Fruit fly (Drosophila melanogaster) whole organism, embryonic: ENCODE results near the gene RpL27A.
A peak's percentile ranks its signal among the peaks of the same experiment; 100 is the strongest.

Source experiments
- BEAF-32 ChIP-seq: fragments of 200-800 bp; sonication (Bioruptor generic); optimal IDR thresholded peaks from 3 replicates; lab custom pipeline; 2017; ENCODE audit warnings: missing biosample characterization, missing genetic modification characterization, mild to moderate bottlenecking, moderate library complexity, missing genetic modification reagents
- CG10431 ChIP-seq: fragments of 200-800 bp; sonication (Bioruptor generic); optimal IDR thresholded peaks from 3 replicates; lab custom pipeline; 2018; ENCODE audit warnings: missing biosample characterization, mild to moderate bottlenecking, missing genetic modification characterization
- CG10654 ChIP-seq: fragments of 200-800 bp; sonication (Bioruptor generic); optimal IDR thresholded peaks from 2 replicates; lab custom pipeline; 2016; ENCODE audit warnings: missing biosample characterization, missing genetic modification characterization
- CG11093 ChIP-seq: fragments of 200-800 bp; sonication (Bioruptor generic); IDR thresholded peaks from 3 replicates; pipeline ENCODE4 v1.3.6; 2022; ENCODE audit warnings: missing biosample characterization, missing genetic modification characterization
- CG11247 ChIP-seq: fragments of 200-800 bp; sonication (Bioruptor generic); IDR thresholded peaks from 2 replicates; pipeline ENCODE4 v1.3.6; 2022; ENCODE audit warnings: missing biosample characterization, missing genetic modification characterization
- CG11560 ChIP-seq: fragments of 200-800 bp; sonication (Bioruptor generic); IDR thresholded peaks from 3 replicates; pipeline ENCODE4 v1.3.6; 2022; ENCODE audit warnings: missing biosample characterization, missing genetic modification characterization
- CG13624 ChIP-seq: fragments of 200-800 bp; sonication (Bioruptor generic); optimal IDR thresholded peaks from 2 replicates; lab custom pipeline; 2016; ENCODE audit warnings: missing biosample characterization, missing genetic modification characterization
- CG14050 ChIP-seq: fragments of 200-800 bp; sonication (Bioruptor generic); IDR thresholded peaks from 3 replicates; pipeline ENCODE4 v1.3.6; 2022; ENCODE audit warnings: missing biosample characterization, missing genetic modification characterization
- CG14710 ChIP-seq: fragments of 200-800 bp; sonication (Bioruptor generic); optimal IDR thresholded peaks from 3 replicates; lab custom pipeline; 2019; ENCODE audit warnings: missing biosample characterization, mild to moderate bottlenecking, missing genetic modification characterization, moderate library complexity
- CG1603 ChIP-seq: fragments of 200-800 bp; sonication (Bioruptor generic); optimal IDR thresholded peaks from 2 replicates; lab custom pipeline; 2019; ENCODE audit warnings: missing biosample characterization, mild to moderate bottlenecking, missing genetic modification characterization, moderate library complexity
- CG16813 ChIP-seq: fragments of 200-800 bp; sonication (Bioruptor generic); IDR thresholded peaks from 3 replicates; pipeline ENCODE4 v1.3.6; 2022; ENCODE audit warnings: missing biosample characterization, missing genetic modification characterization; ENCODE audit not compliant: partially characterized antibody
- CG18011 ChIP-seq: fragments of 200-800 bp; sonication (Bioruptor generic); optimal IDR thresholded peaks from 2 replicates; lab custom pipeline; 2017; ENCODE audit warnings: missing biosample characterization, missing genetic modification characterization, mild to moderate bottlenecking, moderate library complexity, missing genotype
- CG18599 ChIP-seq: fragments of 200-800 bp; sonication (Bioruptor generic); optimal IDR thresholded peaks from 3 replicates; lab custom pipeline; 2017; ENCODE audit warnings: missing biosample characterization, missing genetic modification characterization, mild to moderate bottlenecking, moderate library complexity, missing genetic modification reagents
- CG18764 ChIP-seq: fragments of 200-800 bp; sonication (Bioruptor generic); optimal IDR thresholded peaks from 3 replicates; lab custom pipeline; 2016; ENCODE audit warnings: missing biosample characterization, missing genetic modification characterization
- CG2199 ChIP-seq: fragments of 200-800 bp; sonication (Bioruptor generic); IDR thresholded peaks from 3 replicates; pipeline ENCODE4 v1.3.6; 2022; ENCODE audit warnings: missing biosample characterization, missing genetic modification characterization
- CG30403 ChIP-seq: fragments of 200-800 bp; sonication (Bioruptor generic); optimal IDR thresholded peaks from 3 replicates; lab custom pipeline; 2016; ENCODE audit warnings: missing biosample characterization, missing genetic modification characterization
- CG31224 ChIP-seq: fragments of 200-800 bp; sonication (Bioruptor generic); IDR thresholded peaks from 2 replicates; pipeline ENCODE4 v1.3.6; 2022; ENCODE audit warnings: missing biosample characterization, missing genetic modification characterization
- CG31365 ChIP-seq: fragments of 200-800 bp; sonication (Bioruptor generic); optimal IDR thresholded peaks from 2 replicates; lab custom pipeline; 2018; ENCODE audit warnings: missing biosample characterization, mild to moderate bottlenecking, missing genetic modification characterization
- CG33213 ChIP-seq: fragments of 200-800 bp; sonication (Bioruptor generic); optimal IDR thresholded peaks from 3 replicates; lab custom pipeline; 2016; ENCODE audit warnings: missing biosample characterization, missing genetic modification characterization
- CG4820 ChIP-seq: fragments of 200-800 bp; sonication (Bioruptor generic); optimal IDR thresholded peaks from 3 replicates; lab custom pipeline; 2016; ENCODE audit warnings: missing biosample characterization, missing genetic modification characterization
- CG4854 ChIP-seq: fragments of 200-800 bp; sonication (Bioruptor generic); optimal IDR thresholded peaks from 2 replicates; lab custom pipeline; 2016; ENCODE audit warnings: missing biosample characterization, missing genetic modification characterization, inconsistent platforms
- CG5245 ChIP-seq: fragments of 200-800 bp; sonication (Bioruptor generic); optimal IDR thresholded peaks from 3 replicates; lab custom pipeline; 2016; ENCODE audit warnings: missing biosample characterization, missing genetic modification characterization
- CG6813 ChIP-seq: fragments of 200-800 bp; sonication (Bioruptor generic); optimal IDR thresholded peaks from 2 replicates; lab custom pipeline; 2017; ENCODE audit warnings: missing biosample characterization, missing genetic modification characterization, mild to moderate bottlenecking, moderate library complexity, missing genetic modification reagents
- CG6854 ChIP-seq: fragments of 200-800 bp; sonication (Bioruptor generic); optimal IDR thresholded peaks from 3 replicates; lab custom pipeline; 2017; ENCODE audit warnings: missing biosample characterization, mild to moderate bottlenecking, missing genetic modification characterization
- CG7987 ChIP-seq: fragments of 200-800 bp; sonication (Bioruptor generic); optimal IDR thresholded peaks from 2 replicates; lab custom pipeline; 2018; ENCODE audit warnings: missing biosample characterization, mild to moderate bottlenecking, missing genetic modification characterization, moderate library complexity
- CG8388 ChIP-seq: fragments of 200-800 bp; sonication (Bioruptor generic); optimal IDR thresholded peaks from 2 replicates; lab custom pipeline; 2019; ENCODE audit warnings: missing biosample characterization, mild to moderate bottlenecking, missing genetic modification characterization, moderate library complexity
- Dek ChIP-seq: fragments of 200-800 bp; sonication (Bioruptor generic); optimal IDR thresholded peaks from 3 replicates; lab custom pipeline; 2019; ENCODE audit warnings: missing biosample characterization, mild to moderate bottlenecking, missing genetic modification characterization, moderate library complexity
- GATAe ChIP-seq: fragments of 200-800 bp; sonication (Bioruptor generic); conservative IDR thresholded peaks from 2 replicates; pipeline ENCODE4 v1.3.6; 2022; ENCODE audit warnings: missing biosample characterization, missing genetic modification characterization
- HmgZ ChIP-seq: fragments of 200-800 bp; sonication (Bioruptor generic); optimal IDR thresholded peaks from 2 replicates; lab custom pipeline; 2018; ENCODE audit warnings: missing biosample characterization, mild to moderate bottlenecking, missing genetic modification characterization
- Hr3 ChIP-seq: fragments of 200-800 bp; sonication (Bioruptor generic); optimal IDR thresholded peaks from 3 replicates; lab custom pipeline; 2016; ENCODE audit warnings: missing biosample characterization, missing genetic modification characterization
- Hr39 ChIP-seq: fragments of >200 bp; optimal IDR thresholded peaks from 2 replicates; lab custom pipeline; 2017
- Sry-β ChIP-seq: fragments of 200-800 bp; sonication (Bioruptor generic); optimal IDR thresholded peaks from 2 replicates; lab custom pipeline; 2018; ENCODE audit warnings: missing biosample characterization, mild to moderate bottlenecking, missing genetic modification characterization, moderate library complexity
- Tbp ChIP-seq: fragments of >200 bp; optimal IDR thresholded peaks from 2 replicates; lab custom pipeline; 2018; ENCODE audit warnings: missing biosample characterization, missing genetic modification characterization
- bigmax ChIP-seq: fragments of 200-800 bp; sonication (Bioruptor generic); optimal IDR thresholded peaks from 2 replicates; lab custom pipeline; 2018; ENCODE audit warnings: missing biosample characterization, mild to moderate bottlenecking, missing genetic modification characterization
- cg ChIP-seq: fragments of 200-800 bp; sonication (Bioruptor generic); optimal IDR thresholded peaks from 3 replicates; lab custom pipeline; 2019; ENCODE audit warnings: missing biosample characterization, mild to moderate bottlenecking, missing genetic modification characterization, moderate library complexity
- ci ChIP-seq: fragments of 200-800 bp; sonication (Bioruptor generic); IDR thresholded peaks from 3 replicates; pipeline ENCODE4 v1.3.6; 2022; ENCODE audit warnings: missing biosample characterization, missing genetic modification characterization
- en ChIP-seq: fragments of 200-800 bp; sonication (Bioruptor generic); optimal IDR thresholded peaks from 2 replicates; lab custom pipeline; 2016; ENCODE audit warnings: missing biosample characterization, missing genetic modification characterization
- eyg ChIP-seq: fragments of 200-800 bp; sonication (Bioruptor generic); optimal IDR thresholded peaks from 3 replicates; lab custom pipeline; 2016; ENCODE audit warnings: missing biosample characterization, missing genetic modification characterization
- fd3F ChIP-seq: fragments of 200-800 bp; sonication (Bioruptor generic); optimal IDR thresholded peaks from 2 replicates; lab custom pipeline; 2018; ENCODE audit warnings: missing biosample characterization, mild to moderate bottlenecking, missing genetic modification characterization, moderate library complexity
- her ChIP-seq: fragments of 200-800 bp; sonication (Bioruptor generic); optimal IDR thresholded peaks from 2 replicates; lab custom pipeline; 2016; ENCODE audit warnings: missing biosample characterization, missing genetic modification characterization
- inv ChIP-seq: fragments of 200-800 bp; sonication (Bioruptor generic); IDR thresholded peaks from 2 replicates; pipeline ENCODE4 v1.3.6; 2022; ENCODE audit warnings: missing biosample characterization, missing genetic modification characterization; ENCODE audit not compliant: partially characterized antibody
- nerfin-1 ChIP-seq: fragments of 200-800 bp; sonication (Bioruptor generic); optimal IDR thresholded peaks from 3 replicates; lab custom pipeline; 2019; ENCODE audit warnings: missing biosample characterization, mild to moderate bottlenecking, missing genetic modification characterization, moderate library complexity
- oc ChIP-seq: fragments of 200-800 bp; sonication (Bioruptor generic); optimal IDR thresholded peaks from 2 replicates; lab custom pipeline; 2018; ENCODE audit warnings: missing biosample characterization, mild to moderate bottlenecking, missing genetic modification characterization, moderate library complexity
- pros ChIP-seq: fragments of 200-800 bp; sonication (Bioruptor generic); optimal IDR thresholded peaks from 3 replicates; lab custom pipeline; 2019; ENCODE audit warnings: missing biosample characterization, mild to moderate bottlenecking, missing genetic modification characterization, moderate library complexity
- repo ChIP-seq: fragments of 200-800 bp; sonication (Bioruptor generic); optimal IDR thresholded peaks from 2 replicates; lab custom pipeline; 2016; ENCODE audit warnings: missing biosample characterization, missing genetic modification characterization
- slou ChIP-seq: fragments of 200-800 bp; sonication (Bioruptor generic); optimal IDR thresholded peaks from 3 replicates; lab custom pipeline; 2016; ENCODE audit warnings: missing biosample characterization, missing genetic modification characterization
- ssp ChIP-seq: fragments of 200-800 bp; sonication (Bioruptor generic); IDR thresholded peaks from 2 replicates; pipeline ENCODE4 v1.3.6; 2022; ENCODE audit warnings: missing biosample characterization, missing genetic modification characterization
- vfl ChIP-seq: fragments of 200-800 bp; sonication (Bioruptor generic); optimal IDR thresholded peaks from 2 replicates; lab custom pipeline; 2016; ENCODE audit warnings: missing biosample characterization, missing genetic modification characterization

The RpL27A gene

DNA sequence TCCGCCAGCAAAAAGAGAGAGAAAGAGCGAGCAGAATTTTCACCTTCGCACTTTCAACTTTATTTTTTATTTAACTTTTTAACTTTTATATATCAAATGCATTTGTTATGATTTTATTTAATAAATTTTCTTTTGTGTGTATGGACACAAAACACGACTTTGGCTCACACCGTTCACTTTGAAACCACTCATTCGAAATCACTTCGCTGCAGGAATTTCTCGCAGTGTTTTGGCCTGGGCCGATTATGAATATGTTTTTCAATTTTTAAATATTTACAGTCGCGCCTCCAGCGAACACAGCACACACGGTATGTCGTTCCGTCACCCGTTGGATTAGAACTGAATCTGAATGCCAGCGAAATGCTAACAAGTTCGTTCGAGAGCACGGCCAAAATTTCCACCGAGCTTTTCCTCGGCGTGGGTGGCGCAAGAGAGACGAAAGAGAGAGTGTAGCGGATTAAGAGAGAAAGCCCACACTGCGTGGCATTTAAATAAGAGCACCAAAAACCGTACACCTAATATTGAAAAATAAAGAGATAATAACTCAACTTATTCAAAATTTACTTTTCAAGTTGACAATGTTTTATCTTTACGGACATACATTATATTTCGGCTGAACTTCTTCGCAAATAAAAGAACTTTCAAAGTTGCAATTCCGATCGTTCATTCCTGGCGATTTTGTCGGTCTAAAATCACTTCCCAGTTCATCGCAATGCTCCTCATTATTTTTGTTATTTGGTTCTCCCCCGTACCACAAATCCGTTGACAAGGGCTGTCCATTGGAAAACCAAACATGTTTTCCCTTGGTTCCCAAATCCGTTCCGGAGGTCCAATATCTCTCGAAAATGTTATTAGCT, 17.1 kb downstream of the RpL27A start, which contains the start of gene CG15431 (continued):
- TF ChIP-seq oc (tag; lab: Kevin White, UChicago) (no peak), cg (GFP tag; lab: Kevin White, UChicago) (no peak), CG4820 (GFP tag; lab: Kevin White, UChicago) (peak; percentile 25), CG14050 (GFP tag; lab: Robert Waterston, UW) (peak; percentile 46; the same call in 2 of the 3 replicates), repo (GFP tag; lab: Kevin White, UChicago) (no peak), CG1603 (tag; lab: Kevin White, UChicago) (peak; percentile 27), Hr3 (GFP tag; lab: Kevin White, UChicago) (peak; percentile 16), CG7987 (no peak), ssp (GFP tag; lab: Robert Waterston, UW) (0 out of 2 replicates have a peak, but pooled peaks have one; percentile 20), Dek (tag; lab: Kevin White, UChicago) (peak; percentile 68), inv (GFP tag; lab: Robert Waterston, UW) (no peak), CG10431 (GFP tag; lab: Kevin White, UChicago) (no peak), CG18599 (GFP tag; lab: Kevin White, UChicago) (peak; percentile 85), Tbp (no peak), en (GFP tag; lab: Kevin White, UChicago) (no peak), CG13624 (GFP tag; lab: Kevin White, UChicago) (peak; percentile 25), CG18011 (peak; percentile 25), CG6854 (GFP tag; lab: Kevin White, UChicago) (peak; percentile 51), CG4854 (GFP tag; lab: Kevin White, UChicago) (peak; percentile 41), her (GFP tag; lab: Kevin White, UChicago) (no peak), fd3F (GFP tag; lab: Kevin White, UChicago) (peak; percentile 49), CG10654 (GFP tag; lab: Kevin White, UChicago) (peak; percentile 43), CG14710 (tag; lab: Kevin White, UChicago) (no peak), HmgZ (tag; lab: Kevin White, UChicago) (peak; percentile 24), Hr39 (lab: Kevin White, UChicago) (no peak), CG5245 (GFP tag; lab: Kevin White, UChicago) (peak; percentile 14), CG30403 (GFP tag; lab: Kevin White, UChicago) (peak; percentile 55), CG33213 (no peak), nerfin-1 (tag; lab: Kevin White, UChicago) (no peak), CG11093 (GFP tag; lab: Robert Waterston, UW) (0 out of 3 replicates have a peak, but pooled peaks have one; percentile 21), ci (GFP tag; lab: Robert Waterston, UW) (peak; percentile 68; the same call in 1 of the 3 replicates), CG2199 (GFP tag; lab: Robert Waterston, UW) (no peak; the same call in 2 of the 3 replicates), CG18764 (peak; percentile 17), eyg (no peak), CG31365 (tag; lab: Kevin White, UChicago) (no peak), Sry-β (GFP tag; lab: Kevin White, UChicago) (no peak), CG11560 (tag; lab: Robert Waterston, UW) (0 out of 3 replicates have a peak, but pooled peaks have one; percentile 51), BEAF-32 (GFP tag; lab: Kevin White, UChicago) (no peak), vfl (GFP tag; lab: Kevin White, UChicago) (peak; percentile 21), GATAe (no peak), bigmax (GFP tag; lab: Kevin White, UChicago) (no peak), CG11247 (GFP tag; lab: Robert Waterston, UW) (peak; percentile 58), CG31224 (peak; percentile 37; the same call in 1 of the 2 replicates), CG16813 (no peak), CG8388 (GFP tag; lab: Kevin White, UChicago) (no peak), CG6813 (GFP tag; lab: Kevin White, UChicago) (peak; percentile 66), pros (GFP tag; lab: Kevin White, UChicago) (no peak), slou (no peak)
